Worm (Caenorhabditis elegans) whole organism, L4 larva: ENCODE results near the gene scav-2.

Experiments used
- F26F4.8 ChIP-seq: fragments of 200-800 bp; sonication (Bioruptor generic); conservative IDR thresholded peaks from 2 replicates; pipeline ENCODE4 v1.3.6; 2022; ENCODE audit warnings: missing genetic modification characterization, missing compliant biosample characterization
- F37D6.2 ChIP-seq: sonication (generic microtip); optimal IDR thresholded peaks from 2 replicates; lab custom pipeline; 2016; ENCODE audit warnings: mild to moderate bottlenecking, missing genetic modification characterization, missing compliant biosample characterization
- F44E2.7 ChIP-seq: fragments of 200-800 bp; sonication (Bioruptor generic); IDR thresholded peaks from 2 replicates; pipeline ENCODE4 v2.1.2; 2022; ENCODE audit warnings: missing genetic modification characterization, missing compliant biosample characterization
- F49E8.2 ChIP-seq: sonication (generic microtip); optimal IDR thresholded peaks from 2 replicates; lab custom pipeline; 2016; ENCODE audit warnings: missing compliant biosample characterization, mild to moderate bottlenecking, missing genetic modification characterization, borderline replicate concordance
- R02D3.7 ChIP-seq: fragments of 150-350 bp; sonication (generic microtip); optimal IDR thresholded peaks from 3 replicates; lab custom pipeline; 2014; ENCODE audit warnings: missing biosample characterization, missing genetic modification characterization
- Y5F2A.4 ChIP-seq: fragments of 200-800 bp; sonication (Bioruptor generic); optimal IDR thresholded peaks from 2 replicates; lab custom pipeline; 2018; ENCODE audit warnings: mild to moderate bottlenecking, missing genetic modification characterization, missing compliant biosample characterization
- aha-1 ChIP-seq: fragments of 150-350 bp; peaks from one replicate; lab custom pipeline; 2014; ENCODE audit warnings: missing biosample characterization, missing genetic modification characterization
- aly-2 ChIP-seq: sonication (generic microtip); optimal IDR thresholded peaks from 2 replicates; lab custom pipeline; 2018; ENCODE audit warnings: missing biosample characterization, missing genetic modification characterization
- ceh-32 ChIP-seq: sonication (generic microtip); optimal IDR thresholded peaks from 2 replicates; lab custom pipeline; 2016; ENCODE audit warnings: mild to moderate bottlenecking, missing genetic modification characterization, missing compliant biosample characterization; ENCODE audit not compliant: poor library complexity
- ceh-44 ChIP-seq: fragments of 200-800 bp; sonication (Bioruptor generic); IDR thresholded peaks from 2 replicates; pipeline ENCODE4 v1.3.6; 2022; ENCODE audit warnings: missing genetic modification reagents, missing genetic modification characterization, missing compliant biosample characterization
- ceh-62 ChIP-seq: sonication (generic microtip); optimal IDR thresholded peaks from 2 replicates; lab custom pipeline; 2017; ENCODE audit warnings: missing biosample characterization, missing genetic modification characterization
- cey-2 ChIP-seq: sonication (generic microtip); optimal IDR thresholded peaks from 3 replicates; lab custom pipeline; 2017; ENCODE audit warnings: missing genetic modification characterization, mild to moderate bottlenecking, missing compliant biosample characterization, antibody characterized with exemption, borderline replicate concordance; ENCODE audit not compliant: insufficient read depth
- daf-8 ChIP-seq: fragments of 200-800 bp; sonication (Bioruptor generic); IDR thresholded peaks from 2 replicates; pipeline ENCODE4 v1.3.6; 2022; ENCODE audit warnings: missing genetic modification characterization, missing compliant biosample characterization
- dmd-6 ChIP-seq: fragments of 200-800 bp; sonication (Bioruptor generic); IDR thresholded peaks from 2 replicates; pipeline ENCODE4 v1.3.6; 2022; ENCODE audit warnings: missing genetic modification reagents, missing genetic modification characterization, missing compliant biosample characterization
- dmd-8 ChIP-seq: fragments of 200-800 bp; sonication (Bioruptor generic); IDR thresholded peaks from 2 replicates; pipeline ENCODE4 v1.3.6; 2022; ENCODE audit warnings: missing genetic modification characterization, missing compliant biosample characterization
- dpl-1 ChIP-seq: fragments of 150-350 bp; optimal IDR thresholded peaks from 2 replicates; lab custom pipeline; 2014; ENCODE audit warnings: missing biosample characterization, missing genetic modification reagents, missing genetic modification characterization
- dve-1 ChIP-seq: sonication (generic microtip); optimal IDR thresholded peaks from 2 replicates; lab custom pipeline; 2017; ENCODE audit warnings: antibody characterized with exemption, mild to moderate bottlenecking, missing genetic modification characterization, missing compliant biosample characterization; ENCODE audit not compliant: insufficient read depth
- egl-27 ChIP-seq: sonication (generic microtip); optimal IDR thresholded peaks from 3 replicates; lab custom pipeline; 2017; ENCODE audit warnings: missing biosample characterization, missing genetic modification reagents, missing genetic modification characterization
- egl-43 ChIP-seq: fragments of 200-800 bp; sonication (Bioruptor generic); IDR thresholded peaks from 2 replicates; pipeline ENCODE4 v1.3.6; 2022; ENCODE audit warnings: missing genetic modification reagents, missing genetic modification characterization, missing compliant biosample characterization
- lin-1 ChIP-seq: fragments of 200-800 bp; sonication (Bioruptor generic); IDR thresholded peaks from 2 replicates; pipeline ENCODE4 v1.3.6; 2022; ENCODE audit warnings: missing genetic modification reagents, missing genetic modification characterization, missing compliant biosample characterization
- lin-13 ChIP-seq: fragments of 150-350 bp; optimal IDR thresholded peaks from 2 replicates; lab custom pipeline; 2014; ENCODE audit warnings: missing biosample characterization, missing genetic modification reagents, missing genetic modification characterization
- lin-29 ChIP-seq: fragments of 200-800 bp; sonication (Bioruptor generic); IDR thresholded peaks from 2 replicates; pipeline ENCODE4 v1.3.6; 2022; ENCODE audit warnings: missing genetic modification reagents, missing genetic modification characterization, missing compliant biosample characterization
- lsy-2 ChIP-seq, 2 experiments: fragments of 150-350 bp in 1 of 2; sonication (generic microtip) in 1 of 2; optimal IDR thresholded peaks; 2 replicates each; lab custom pipeline; 2014 to 2017; ENCODE audit warnings: missing biosample characterization in 2 of 2, missing genetic modification characterization in 2 of 2
- madf-5 ChIP-seq, 2 experiments: fragments of 200-800 bp; sonication (Bioruptor generic); IDR thresholded peaks; 2 replicates each; pipeline ENCODE4 v1.3.6; 2022; ENCODE audit warnings: missing compliant biosample characterization in 2 of 2, missing genetic modification characterization in 2 of 2
- madf-9 ChIP-seq: fragments of 200-800 bp; sonication (Bioruptor generic); conservative IDR thresholded peaks from 2 replicates; pipeline ENCODE4 v1.3.6; 2022; ENCODE audit warnings: missing genetic modification reagents, missing genetic modification characterization, missing compliant biosample characterization
- mdl-1 ChIP-seq, 2 experiments: fragments of 150-350 bp in 1 of 2; sonication (generic microtip) in 1 of 2; optimal IDR thresholded peaks; 2 replicates each; lab custom pipeline; 2014 to 2017; ENCODE audit warnings: missing biosample characterization in 2 of 2, missing genetic modification characterization in 2 of 2
- mdt-29 ChIP-seq: fragments of 200-800 bp; sonication (Bioruptor generic); IDR thresholded peaks from 2 replicates; pipeline ENCODE4 v1.3.6; 2022; ENCODE audit warnings: missing genetic modification reagents, missing genetic modification characterization, missing compliant biosample characterization
- mes-2 ChIP-seq: sonication (generic microtip); optimal IDR thresholded peaks from 2 replicates; lab custom pipeline; 2016; ENCODE audit warnings: missing genotype, mild to moderate bottlenecking, missing genetic modification characterization, missing compliant biosample characterization; ENCODE audit not compliant: poor library complexity, severe bottlenecking
- nhr-10 ChIP-seq: fragments of 150-350 bp; optimal IDR thresholded peaks from 2 replicates; lab custom pipeline; 2014; ENCODE audit warnings: missing biosample characterization, missing genetic modification characterization
- nhr-102 ChIP-seq: sonication (generic microtip); optimal IDR thresholded peaks from 2 replicates; lab custom pipeline; 2016; ENCODE audit warnings: mild to moderate bottlenecking, missing genetic modification characterization, moderate library complexity, missing compliant biosample characterization
- nhr-111 ChIP-seq: fragments of 200-800 bp; sonication (Bioruptor generic); optimal IDR thresholded peaks from 2 replicates; lab custom pipeline; 2018; ENCODE audit warnings: mild to moderate bottlenecking, missing genetic modification characterization, missing compliant biosample characterization
- nhr-28 ChIP-seq: fragments of 150-350 bp; optimal IDR thresholded peaks from 2 replicates; lab custom pipeline; 2014; ENCODE audit warnings: missing biosample characterization, missing genetic modification characterization
- nhr-48 ChIP-seq: sonication (generic microtip); optimal IDR thresholded peaks from 2 replicates; lab custom pipeline; 2016; ENCODE audit warnings: mild to moderate bottlenecking, missing genetic modification characterization, missing compliant biosample characterization
- nhr-76 ChIP-seq: fragments of 150-350 bp; optimal IDR thresholded peaks from 2 replicates; lab custom pipeline; 2014; ENCODE audit warnings: missing biosample characterization, missing genetic modification characterization
- pha-4 ChIP-seq, 2 experiments: fragments of 150-350 bp in 1 of 2; fragments of 200-800 bp in 1 of 2; sonication (Bioruptor generic) in 1 of 2; IDR thresholded peaks in 1 of 2; optimal IDR thresholded peaks in 1 of 2; 2 replicates each; pipeline versions ENCODE4 v1.3.6 to Lab custom; 2014 to 2022; ENCODE audit warnings: missing genetic modification characterization in 2 of 2, missing genetic modification reagents in 2 of 2, missing biosample characterization in 1 of 2, missing compliant biosample characterization in 1 of 2
- pqm-1 ChIP-seq: sonication (generic microtip); optimal IDR thresholded peaks from 2 replicates; lab custom pipeline; 2017; ENCODE audit warnings: missing biosample characterization, missing genetic modification characterization
- set-16 ChIP-seq: fragments of 200-800 bp; sonication (Bioruptor generic); IDR thresholded peaks from 2 replicates; pipeline ENCODE4 v1.3.6; 2022; ENCODE audit warnings: missing genetic modification reagents, missing genetic modification characterization, missing compliant biosample characterization
- skn-1 ChIP-seq: fragments of 150-350 bp; optimal IDR thresholded peaks from 2 replicates; lab custom pipeline; 2014; ENCODE audit warnings: missing biosample characterization, missing genetic modification characterization
- snpc-1.2 ChIP-seq: fragments of 200-800 bp; sonication (Bioruptor generic); IDR thresholded peaks from 2 replicates; pipeline ENCODE4 v1.3.6; 2022; ENCODE audit warnings: missing genetic modification reagents, missing genetic modification characterization, missing compliant biosample characterization
- spr-1 ChIP-seq: sonication (generic microtip); optimal IDR thresholded peaks from 2 replicates; lab custom pipeline; 2016; ENCODE audit warnings: mild to moderate bottlenecking, missing genetic modification characterization, missing compliant biosample characterization
- spr-3 ChIP-seq: fragments of 200-800 bp; sonication (Bioruptor generic); optimal IDR thresholded peaks from 2 replicates; lab custom pipeline; 2018; ENCODE audit warnings: mild to moderate bottlenecking, missing genetic modification characterization, missing compliant biosample characterization
- tag-97 ChIP-seq: fragments of 200-800 bp; sonication (Bioruptor generic); IDR thresholded peaks from 2 replicates; pipeline ENCODE4 v1.3.6; 2022; ENCODE audit warnings: missing genetic modification characterization, missing compliant biosample characterization
- unc-39 ChIP-seq: sonication (generic microtip); optimal IDR thresholded peaks from 2 replicates; lab custom pipeline; 2017; ENCODE audit warnings: missing biosample characterization, missing genetic modification characterization
- unc-62 ChIP-seq, 3 experiments: fragments of 150-350 bp in 1 of 3; sonication (generic microtip); optimal IDR thresholded peaks in 2 of 3; peaks in 1 of 3; 1 replicate in 1 of 3; 2 replicates in 2 of 3; lab custom pipeline; 2014 to 2017; ENCODE audit warnings: missing biosample characterization in 3 of 3, missing genetic modification characterization in 3 of 3, missing genetic modification reagents in 3 of 3, missing genotype in 1 of 3
- vab-7 ChIP-seq: fragments of 200-800 bp; sonication (Bioruptor generic); IDR thresholded peaks from 2 replicates; pipeline ENCODE4 v1.3.6; 2022; ENCODE audit warnings: missing genetic modification reagents, missing genetic modification characterization, missing compliant biosample characterization
- zfp-2 ChIP-seq: sonication (generic microtip); optimal IDR thresholded peaks from 2 replicates; lab custom pipeline; 2016; ENCODE audit warnings: mild to moderate bottlenecking, missing genetic modification characterization, missing compliant biosample characterization
- zip-2 ChIP-seq: fragments of 150-350 bp; optimal IDR thresholded peaks from 2 replicates; lab custom pipeline; 2014; ENCODE audit warnings: missing biosample characterization, missing genetic modification characterization
- ztf-7 ChIP-seq: fragments of 150-350 bp; optimal IDR thresholded peaks from 2 replicates; lab custom pipeline; 2014; ENCODE audit warnings: missing biosample characterization, missing genetic modification characterization

Gene scav-2

DNA sequence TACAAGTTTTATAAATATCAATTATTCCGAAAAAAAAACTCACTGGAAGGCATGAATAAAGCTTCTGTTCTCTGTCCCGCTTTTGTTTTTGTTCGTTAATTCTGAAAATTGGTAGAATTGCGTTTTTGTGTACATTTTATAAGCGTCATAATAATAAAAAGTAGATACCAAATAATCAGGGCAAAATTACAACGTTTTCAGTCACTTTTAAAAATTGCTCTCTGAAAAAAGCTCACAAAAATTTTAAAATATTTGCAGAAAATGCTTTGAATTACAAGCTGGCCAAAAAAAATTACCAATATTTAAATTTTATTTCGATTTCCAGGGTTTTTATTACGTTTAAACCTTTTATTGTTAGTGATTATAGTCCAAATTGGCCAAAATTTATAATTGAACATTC, at the start of gene scav-2:
Gene scav-2 (minus strand): TSS at position 101 of the 400 bp plus-strand sequence.
- TF ChIP-seq F44E2.7 (GFP tag; lab: Robert Waterston, UW) = no peak
- no peak for TF ChIP-seq ceh-44 (GFP tag; lab: Robert Waterston, UW)
- TF ChIP-seq spr-1 (tag; lab: Kevin White, UChicago) = no peak
- TF ChIP-seq skn-1 = no peak
- no peak for TF ChIP-seq zip-2 (tag; lab: Kevin White, UChicago)
- TF ChIP-seq aly-2 (tag; lab: Kevin White, UChicago) = no peak
- TF ChIP-seq tag-97 (GFP tag; lab: Robert Waterston, UW) = no peak
- no peak for TF ChIP-seq dmd-6 (GFP tag; lab: Robert Waterston, UW)

DNA sequence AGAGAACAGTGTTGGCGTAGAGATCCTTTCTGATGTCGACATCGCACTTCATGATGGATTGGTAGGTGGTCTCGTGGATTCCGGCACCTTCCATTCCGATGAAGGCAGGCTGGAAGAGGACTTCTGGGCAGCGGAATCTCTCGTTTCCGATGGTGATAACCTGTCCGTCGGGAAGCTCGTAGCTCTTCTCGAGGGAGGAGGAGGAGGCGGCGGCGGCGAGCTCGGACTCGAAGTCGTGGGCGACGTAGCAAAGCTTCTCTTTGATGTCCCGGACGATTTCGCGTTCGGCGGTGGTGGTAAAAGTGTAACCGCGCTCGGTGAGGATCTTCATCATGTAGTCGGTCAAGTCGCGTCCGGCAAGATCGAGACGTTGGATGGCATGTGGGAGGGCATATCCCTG, 49.7 kb upstream of the scav-2 start:
- TF ChIP-seq madf-5 (GFP tag; IDR thresholded peaks at IDR 0.05; lab: Robert Waterston, UW) (no peak), spr-3 (GFP tag; lab: Kevin White, UChicago) (peak; percentile 57), lin-1 (GFP tag; lab: Robert Waterston, UW) (no peak), mdt-29 (GFP tag; lab: Robert Waterston, UW) (no peak), F49E8.2 (tag; lab: Kevin White, UChicago) (no peak), nhr-76 (tag; lab: Kevin White, UChicago) (no peak), lin-29 (GFP tag; lab: Robert Waterston, UW) (no peak), set-16 (GFP tag; lab: Robert Waterston, UW) (peak; percentile 94), aha-1 (no peak), nhr-102 (tag; lab: Kevin White, UChicago) (no peak), nhr-28 (tag; lab: Kevin White, UChicago) (no peak), daf-8 (GFP tag; lab: Robert Waterston, UW) (no peak), unc-39 (tag; lab: Kevin White, UChicago) (no peak), pha-4 (GFP tag; IDR thresholded peaks at IDR 0.05; lab: Robert Waterston, UW) (0 out of 2 replicates have a peak, but pooled peaks have one; percentile 13), pha-4 (tag; optimal IDR thresholded peaks at IDR 0.05; lab: Kevin White, UChicago) (no peak), egl-43 (GFP tag; lab: Robert Waterston, UW) (peak; percentile 35; the same call in 1 of the 2 replicates), skn-1 (no peak), dve-1 (tag; lab: Kevin White, UChicago) (no peak), dpl-1 (GFP tag; lab: Kevin White, UChicago) (no peak), unc-62 (GFP tag; optimal IDR thresholded peaks at IDR 0.05 in 1 of 2; lab: Kevin White, UChicago) (no peak), unc-62 (tag; optimal IDR thresholded peaks at IDR 0.05; lab: Kevin White, UChicago) (no peak), ceh-62 (tag; lab: Kevin White, UChicago) (no peak), dmd-8 (GFP tag; lab: Robert Waterston, UW) (no peak), lin-13 (GFP tag; lab: Kevin White, UChicago) (no peak), snpc-1.2 (GFP tag; lab: Robert Waterston, UW) (no peak), dmd-6 (GFP tag; lab: Robert Waterston, UW) (no peak), F37D6.2 (tag; lab: Kevin White, UChicago) (no peak), Y5F2A.4 (GFP tag; lab: Kevin White, UChicago) (no peak), nhr-111 (GFP tag; lab: Kevin White, UChicago) (peak; percentile 6), egl-27 (tag; lab: Kevin White, UChicago) (no peak), madf-9 (GFP tag; lab: Robert Waterston, UW) (no peak), ztf-7 (no peak), cey-2 (tag; lab: Kevin White, UChicago) (no peak), pqm-1 (tag; lab: Kevin White, UChicago) (no peak), R02D3.7 (tag; lab: Kevin White, UChicago) (no peak), vab-7 (GFP tag; lab: Robert Waterston, UW) (no peak), mes-2 (tag; lab: Kevin White, UChicago) (no peak), ceh-32 (tag; lab: Kevin White, UChicago) (no peak), F44E2.7 (GFP tag; lab: Robert Waterston, UW) (0 out of 2 replicates have a peak, but pooled peaks have one; percentile 63), nhr-48 (no peak), nhr-10 (tag; lab: Kevin White, UChicago) (no peak), lsy-2 (tag; optimal IDR thresholded peaks at IDR 0.05; lab: Kevin White, UChicago) (no peak), F26F4.8 (GFP tag; lab: Robert Waterston, UW) (0 out of 2 replicates have a peak, but pooled peaks have one; percentile 6), mdl-1 (tag; optimal IDR thresholded peaks at IDR 0.05; lab: Kevin White, UChicago) (no peak), zfp-2 (tag; lab: Kevin White, UChicago) (no peak)
